Worm (Caenorhabditis elegans): ENCODE measurements around the gene M70.3.

The M70.3 gene

ce11 chrIV:2219334-2219755 is 22.9 kb downstream of the M70.3 start (continued):
- TF ChIP-seq F55B11.4 (tag; optimal IDR thresholded peaks at IDR 0.05; ENCODE audit: borderline replicate concordance, insufficient read depth) (no peak), Y79H2A.3 (GFP tag; conservative IDR thresholded peaks at IDR 0.05) (no peak), hlh-26 (GFP tag; conservative IDR thresholded peaks at IDR 0.05) (no peak), C06A6.2 (GFP tag; conservative IDR thresholded peaks at IDR 0.05) (peak; percentile 98), F33H1.4 (GFP tag; IDR thresholded peaks at IDR 0.05) (peak; percentile 60), lin-40 (tag; optimal IDR thresholded peaks at IDR 0.05) (peak; percentile 98), him-1 (tag; optimal IDR thresholded peaks at IDR 0.05) (no peak), mxl-1 (tag; optimal IDR thresholded peaks at IDR 0.05) (peak; percentile 2), F22D6.2 (tag; optimal IDR thresholded peaks at IDR 0.05) (peak; percentile 90), ztf-26 (tag; optimal IDR thresholded peaks at IDR 0.05) (peak; percentile 99), repo-1 (tag; optimal IDR thresholded peaks at IDR 0.05) (peak; percentile 95), ztf-28 (GFP tag; IDR thresholded peaks at IDR 0.05) (no peak), zfh-2 (GFP tag; conservative IDR thresholded peaks at IDR 0.05) (peak; percentile 100), F57C9.4 (tag; optimal IDR thresholded peaks at IDR 0.05) (peak; percentile 94), nhr-80 (tag; optimal IDR thresholded peaks at IDR 0.05) (peak; percentile 75), sea-2 (GFP tag; IDR thresholded peaks at IDR 0.05) (peak; percentile 88; the same call in 1 of the 2 replicates), xnd-1 (tag; optimal IDR thresholded peaks at IDR 0.05) (no peak), mcd-1 (GFP tag; IDR thresholded peaks at IDR 0.05) (peak; percentile 92), ama-1 (optimal IDR thresholded peaks at IDR 0.05) (no peak), ama-1 (GFP tag; optimal IDR thresholded peaks at IDR 0.05) (no peak), ceh-91 (GFP tag; IDR thresholded peaks at IDR 0.05) (no peak), pha-4 (tag; optimal IDR thresholded peaks at IDR 0.05) (peak; percentile 50), ztf-6 (GFP tag; IDR thresholded peaks at IDR 0.05) (0 out of 2 replicates have a peak, but pooled peaks have one; percentile 57), C17E4.6 (GFP tag; IDR thresholded peaks at IDR 0.05) (peak; percentile 47), snpc-1.3 (tag; optimal IDR thresholded peaks at IDR 0.05; ENCODE audit: insufficient read depth) (no peak), rpc-1 (optimal IDR thresholded peaks at IDR 0.05) (no peak), rpc-1 (tag; optimal IDR thresholded peaks at IDR 0.05) (no peak), lsl-1 (GFP tag; optimal IDR thresholded peaks at IDR 0.05) (peak; percentile 7), ztf-18 (tag; optimal IDR thresholded peaks at IDR 0.05) (peak; percentile 60), egrh-3 (GFP tag; IDR thresholded peaks at IDR 0.05) (peak; percentile 98), hlh-12 (tag; optimal IDR thresholded peaks at IDR 0.05) (no peak), mes-4 (tag; optimal IDR thresholded peaks at IDR 0.05) (no peak), madf-3 (GFP tag; IDR thresholded peaks at IDR 0.05) (peak; percentile 84), snpc-3.4 (tag; optimal IDR thresholded peaks at IDR 0.05) (no peak), egl-18 (GFP tag; IDR thresholded peaks at IDR 0.05) (peak; percentile 90), lsy-27 (tag; optimal IDR thresholded peaks at IDR 0.05; ENCODE audit: borderline replicate concordance, insufficient read depth) (no peak), mel-28 (tag; optimal IDR thresholded peaks at IDR 0.05; ENCODE audit: borderline replicate concordance) (peak; percentile 71), bed-1 (GFP tag; IDR thresholded peaks at IDR 0.05) (no peak), nhr-27 (tag; optimal IDR thresholded peaks at IDR 0.05) (peak; percentile 3), zim-3 (tag; optimal IDR thresholded peaks at IDR 0.05) (no peak)

ce11 chrIV:2217260-2217659 is 25.0 kb downstream of the M70.3 start:
- no peak for TF ChIP-seq sea-2 (GFP tag; IDR thresholded peaks at IDR 0.05)
- TF ChIP-seq rec-8 (tag; optimal IDR thresholded peaks at IDR 0.05), result no peak
- no peak for TF ChIP-seq nfyb-1 (GFP tag; IDR thresholded peaks at IDR 0.05)
- no peak for TF ChIP-seq D2030.7 (GFP tag; IDR thresholded peaks at IDR 0.05)
- TF ChIP-seq T07F8.4 (tag; optimal IDR thresholded peaks at IDR 0.05), result no peak
- TF ChIP-seq snpc-1.1 (tag; optimal IDR thresholded peaks at IDR 0.05; ENCODE audit: insufficient read depth), result no peak
- TF ChIP-seq nhr-27 (tag; optimal IDR thresholded peaks at IDR 0.05), result no peak
- 0 out of 2 replicates have a peak, but pooled peaks have one; percentile 19 for TF ChIP-seq hsf-1 (GFP tag; IDR thresholded peaks at IDR 0.05)
- TF ChIP-seq nhr-120 (GFP tag; IDR thresholded peaks at IDR 0.05), result no peak
- TF ChIP-seq zfh-2 (GFP tag; conservative IDR thresholded peaks at IDR 0.05), result peak; percentile 85
- no peak for TF ChIP-seq F57A8.1 (GFP tag; optimal IDR thresholded peaks at IDR 0.05)
- no peak for TF ChIP-seq egl-18 (GFP tag; IDR thresholded peaks at IDR 0.05)
- TF ChIP-seq mcd-1 (GFP tag; IDR thresholded peaks at IDR 0.05), result no peak
- TF ChIP-seq ztf-3 (GFP tag; optimal IDR thresholded peaks at IDR 0.05), result no peak
